Fruit fly (Drosophila melanogaster) S2 (cell line): Measurements from ENCODE around the gene CG32032.

ENCODE experiments used
- CG8478 ChIP-seq: fragments of >200 bp; optimal IDR thresholded peaks from 2 replicates; lab custom pipeline; 2018
- CTCF ChIP-seq, 2 experiments: fragments of >200 bp; optimal IDR thresholded peaks; 2 replicates each; lab custom pipeline; 2018

Gene CG32032

DNA sequence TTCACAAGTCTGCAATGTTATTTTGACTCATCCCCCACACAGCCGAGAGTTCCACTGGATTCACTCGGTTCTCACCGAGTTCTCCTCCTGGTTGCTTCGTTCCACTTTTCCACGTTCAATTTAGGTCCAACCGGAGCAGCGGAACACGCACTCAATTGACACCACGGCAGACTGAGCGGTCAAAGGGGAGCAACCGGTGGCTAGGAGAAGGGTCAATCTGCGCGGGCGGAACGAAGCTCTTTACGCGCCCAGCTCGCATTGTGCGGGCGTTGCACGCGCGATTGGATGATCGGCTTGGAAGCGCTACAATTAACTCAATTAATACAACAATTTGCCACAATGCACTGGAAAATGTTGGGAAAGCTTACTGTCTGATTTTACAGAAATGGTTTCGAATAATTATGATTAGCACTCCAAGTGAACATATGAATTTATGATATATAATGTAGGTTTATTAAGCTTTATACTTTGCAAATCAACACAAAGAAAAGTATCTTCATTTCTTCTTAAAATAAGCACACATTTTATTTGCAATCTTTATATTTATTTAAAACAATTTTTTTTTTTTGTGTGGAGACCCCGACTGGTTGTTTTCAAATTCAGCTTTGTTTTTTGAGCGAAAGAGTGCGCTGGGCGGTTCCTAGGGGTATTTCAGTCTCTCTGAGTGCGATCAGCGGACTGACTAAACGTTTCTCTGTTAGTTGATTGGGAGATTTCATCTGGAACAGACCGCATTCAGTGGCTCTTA is at the start of gene CG32032:
TSS of gene CG32032 (plus strand) at position 698 of the 748 bp plus-strand sequence.
- TF ChIP-seq CG8478 (lab: Kevin White, UChicago) (no peak), CTCF (optimal IDR thresholded peaks at IDR 0.05; lab: Kevin White, UChicago) (no peak)

- TF ChIP-seq CG8478 (lab: Kevin White, UChicago) (no peak), CTCF (optimal IDR thresholded peaks at IDR 0.05; lab: Kevin White, UChicago) (no peak)
Observed at dm6 chr3L:9043648-9044047, 49.2 kb upstream of the CG32032 start.

DNA sequence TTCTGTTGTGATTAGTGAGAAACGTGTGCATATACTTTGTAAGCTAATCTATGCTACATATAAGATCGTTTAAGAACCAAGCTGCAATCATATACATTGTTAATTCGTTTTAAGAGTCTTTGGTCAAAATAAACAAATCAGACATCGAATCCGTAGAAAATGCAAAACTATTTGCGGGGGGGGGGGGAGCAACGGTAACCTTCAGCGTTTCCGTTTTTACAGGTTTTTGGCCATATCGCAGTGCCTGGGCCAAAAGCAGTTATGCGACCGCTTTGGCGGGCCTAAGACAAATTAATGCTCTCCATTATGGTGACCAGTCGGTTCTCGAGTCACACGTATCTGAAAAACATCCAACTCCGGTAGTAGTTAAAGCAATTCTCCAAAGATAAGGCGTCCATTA is 48.0 kb upstream of the CG32032 start:
- TF ChIP-seq CTCF (optimal IDR thresholded peaks at IDR 0.05; lab: Kevin White, UChicago) (no peak), CG8478 (lab: Kevin White, UChicago) (no peak)

DNA sequence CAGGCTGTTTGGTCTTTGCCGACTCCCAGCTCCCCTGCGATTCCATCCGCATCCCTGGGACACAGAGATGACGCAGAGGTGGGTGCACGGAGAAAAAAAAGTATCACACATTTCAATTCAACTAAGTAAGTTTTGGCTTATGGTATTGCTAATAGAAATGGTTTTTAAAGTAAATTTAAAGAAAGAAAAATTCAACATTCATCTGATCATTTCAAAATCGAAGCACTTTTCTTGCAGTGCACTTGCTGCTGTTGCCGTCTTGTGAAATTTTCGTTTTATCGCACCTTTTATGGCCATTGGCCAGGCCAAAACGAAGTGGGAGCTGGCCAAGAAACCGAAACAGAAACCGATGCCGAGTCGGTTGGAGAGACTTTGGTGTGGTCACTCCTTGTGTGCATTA is 47.5 kb upstream of the CG32032 start:
- TF ChIP-seq CG8478 (lab: Kevin White, UChicago) (no peak), CTCF (optimal IDR thresholded peaks at IDR 0.05; lab: Kevin White, UChicago) (no peak)

DNA sequence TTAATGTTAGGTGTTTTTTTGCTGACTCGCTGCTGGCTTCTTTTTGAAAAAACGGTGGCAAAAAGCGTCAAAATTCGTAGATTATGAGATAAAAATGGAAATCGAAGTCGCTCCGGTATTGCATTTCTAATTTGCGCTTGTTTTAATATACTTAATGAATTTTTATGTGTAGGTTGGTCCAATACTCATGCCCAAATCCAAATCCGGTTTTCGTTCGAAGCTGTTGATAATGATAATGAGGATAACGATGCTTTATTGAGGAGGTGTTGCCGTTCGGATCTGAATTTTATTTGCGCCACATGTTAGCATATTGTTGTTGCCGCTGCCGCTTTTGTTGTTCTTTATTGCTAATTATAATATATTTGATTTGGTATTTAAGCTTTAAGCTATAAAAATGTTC is 46.6 kb upstream of the CG32032 start:
- no peak for TF ChIP-seq CTCF (optimal IDR thresholded peaks at IDR 0.05; lab: Kevin White, UChicago)
- no peak for TF ChIP-seq CG8478 (lab: Kevin White, UChicago)

DNA sequence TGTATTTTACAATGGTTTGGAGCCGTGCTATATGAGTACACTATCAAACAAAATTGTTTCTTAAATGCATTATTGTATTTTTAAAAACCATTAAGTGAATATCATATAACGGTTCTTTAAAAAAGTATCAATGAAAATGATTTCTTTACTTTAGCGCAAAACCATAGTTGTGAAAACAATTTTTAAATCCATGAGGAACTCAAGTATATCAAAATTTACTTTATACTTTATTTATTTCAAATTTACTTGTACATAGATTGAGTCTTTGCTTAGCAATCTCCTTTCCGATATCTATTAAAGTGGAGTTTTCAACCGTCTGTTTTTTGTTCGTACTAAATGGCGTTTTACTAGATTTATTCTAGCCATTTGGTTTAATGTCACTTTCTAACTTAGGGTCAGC is 45.8 kb upstream of the CG32032 start, which contains the start of gene Argk2:
TSS of gene Argk2 (plus strand) at position 378 of the 400 bp plus-strand sequence.
- no peak for TF ChIP-seq CG8478 (lab: Kevin White, UChicago)
- peak in 1 of 2 experiments; percentile 60 for TF ChIP-seq CTCF (optimal IDR thresholded peaks at IDR 0.05; lab: Kevin White, UChicago)

dm6 chr3L:9050447-9051069 is 42.3 kb upstream of the CG32032 start:
- TF ChIP-seq CG8478 (lab: Kevin White, UChicago) = no peak
- no peak for TF ChIP-seq CTCF (optimal IDR thresholded peaks at IDR 0.05; lab: Kevin White, UChicago)

dm6 chr3L:9051830-9052259 is 41.0 kb upstream of the CG32032 start:
- TF ChIP-seq CTCF (optimal IDR thresholded peaks at IDR 0.05; lab: Kevin White, UChicago) (no peak), CG8478 (lab: Kevin White, UChicago) (no peak)

dm6 chr3L:9052798-9053541 is 39.9 kb upstream of the CG32032 start:
- TF ChIP-seq CTCF (optimal IDR thresholded peaks at IDR 0.05; lab: Kevin White, UChicago) (no peak), CG8478 (lab: Kevin White, UChicago) (no peak)

dm6 chr3L:9054239-9054638 is 38.6 kb upstream of the CG32032 start:
- no peak for TF ChIP-seq CTCF (optimal IDR thresholded peaks at IDR 0.05; lab: Kevin White, UChicago)
- TF ChIP-seq CG8478 (lab: Kevin White, UChicago) = no peak

DNA sequence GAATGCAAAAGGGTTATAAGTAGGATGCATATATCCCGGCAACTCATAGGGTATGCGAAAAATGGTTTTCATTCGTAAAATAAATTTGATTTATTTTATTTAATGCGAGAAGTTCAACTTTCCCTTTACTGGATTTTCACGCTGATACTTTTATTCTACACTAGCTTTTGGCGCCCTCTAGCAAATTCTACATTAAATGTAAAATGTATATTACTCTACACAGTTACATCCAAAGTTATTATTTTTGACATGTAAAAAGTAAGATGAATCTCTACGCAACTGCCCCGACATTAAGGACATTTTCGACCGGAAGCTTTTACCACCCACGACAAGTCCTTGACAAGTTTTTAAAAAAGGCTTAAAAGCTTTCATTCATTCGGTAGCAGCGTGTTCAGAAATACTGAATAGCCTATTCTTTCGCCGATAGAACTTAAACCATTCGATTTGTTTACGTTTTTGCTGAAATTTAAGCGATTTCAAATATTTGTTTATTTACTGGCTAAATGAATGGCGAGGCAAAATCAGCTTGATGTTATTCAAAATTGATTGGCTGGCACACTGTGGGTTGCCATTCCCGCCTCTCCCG is 37.9 kb upstream of the CG32032 start:
- no peak for TF ChIP-seq CG8478 (lab: Kevin White, UChicago)
- peak; percentile 80 to 88 for TF ChIP-seq CTCF (optimal IDR thresholded peaks at IDR 0.05; lab: Kevin White, UChicago)

DNA sequence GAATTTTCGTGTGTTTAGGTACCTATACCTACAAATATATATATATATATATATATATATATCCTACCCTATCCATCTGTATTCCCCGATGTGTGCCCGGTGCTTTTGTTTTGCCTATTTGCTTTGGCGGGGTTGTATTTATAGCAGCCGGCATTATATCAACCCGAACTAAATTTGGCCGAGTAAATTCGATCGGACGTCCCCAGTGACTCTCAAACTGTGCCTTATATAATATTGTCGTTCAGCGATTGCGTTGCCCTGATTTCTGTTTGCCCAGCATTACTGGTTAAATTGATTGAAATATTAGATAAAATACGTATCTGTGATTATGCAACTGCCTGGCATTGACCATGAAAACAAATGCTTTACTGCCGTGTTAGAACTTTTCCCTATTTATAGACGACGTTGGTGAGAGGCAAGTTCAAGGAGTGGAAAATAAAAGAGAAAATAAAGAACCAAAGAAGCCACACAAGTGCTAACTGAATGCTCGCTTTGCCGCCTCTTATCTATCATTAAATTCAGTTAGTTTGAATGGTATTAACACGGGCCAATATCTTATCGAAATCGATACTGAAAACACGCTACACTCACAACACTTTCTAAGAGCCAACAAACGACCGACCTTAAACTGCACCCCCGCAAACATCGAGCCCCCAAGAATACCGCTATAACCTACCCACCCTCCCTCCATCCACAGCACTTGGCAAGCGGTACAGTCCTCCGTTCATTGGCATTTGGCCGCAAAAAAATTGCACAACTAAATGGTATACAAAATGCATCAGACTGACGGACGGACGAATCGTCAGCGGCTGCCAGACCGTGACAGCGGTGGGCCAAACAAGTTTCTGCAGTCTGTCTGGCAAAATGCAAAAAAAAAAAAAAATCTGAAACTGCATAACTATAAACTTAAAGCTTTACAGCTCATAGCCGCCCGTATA is 36.7 kb upstream of the CG32032 start:
- TF ChIP-seq CG8478 (lab: Kevin White, UChicago) (no peak), CTCF (optimal IDR thresholded peaks at IDR 0.05; lab: Kevin White, UChicago) (no peak)

dm6 chr3L:9057429-9058088 is 35.3 kb upstream of the CG32032 start:
- TF ChIP-seq CG8478 (lab: Kevin White, UChicago) (no peak), CTCF (optimal IDR thresholded peaks at IDR 0.05; lab: Kevin White, UChicago) (no peak)
